Fruit fly (Drosophila melanogaster) whole organism, embryonic: ENCODE results near the gene CG8677.

ENCODE experiments used
- ATbp ChIP-seq: fragments of 200-800 bp; sonication (Bioruptor generic); optimal IDR thresholded peaks from 2 replicates; lab custom pipeline; 2017; ENCODE audit warnings: missing biosample characterization, mild to moderate bottlenecking, missing genetic modification characterization, missing genetic modification reagents
- Atf3 ChIP-seq: fragments of 200-800 bp; sonication (Bioruptor generic); optimal IDR thresholded peaks from 3 replicates; lab custom pipeline; 2016; ENCODE audit warnings: missing biosample characterization, missing genetic modification characterization
- B-H1 ChIP-seq: fragments of 200-800 bp; sonication (Bioruptor generic); IDR thresholded peaks from 3 replicates; pipeline ENCODE4 v1.3.6; 2022; ENCODE audit warnings: missing biosample characterization, missing genetic modification characterization
- BtbVII ChIP-seq: fragments of 200-800 bp; sonication (Bioruptor generic); optimal IDR thresholded peaks from 3 replicates; lab custom pipeline; 2017; ENCODE audit warnings: missing biosample characterization, mild to moderate bottlenecking, missing genetic modification characterization
- CG10462 ChIP-seq: fragments of 200-800 bp; sonication (Bioruptor generic); optimal IDR thresholded peaks from 2 replicates; lab custom pipeline; 2016; ENCODE audit warnings: missing biosample characterization, missing genetic modification characterization
- CG10565 ChIP-seq: fragments of 200-800 bp; sonication (Bioruptor generic); optimal IDR thresholded peaks from 3 replicates; lab custom pipeline; 2016; ENCODE audit warnings: missing biosample characterization, mild to moderate bottlenecking, missing genetic modification characterization
- CG10979 ChIP-seq: fragments of 200-800 bp; sonication (Bioruptor generic); optimal IDR thresholded peaks from 2 replicates; lab custom pipeline; 2018; ENCODE audit warnings: missing biosample characterization, mild to moderate bottlenecking, missing genetic modification characterization, moderate library complexity
- CG11247 ChIP-seq: fragments of 200-800 bp; sonication (Bioruptor generic); IDR thresholded peaks from 2 replicates; pipeline ENCODE4 v1.3.6; 2022; ENCODE audit warnings: missing biosample characterization, missing genetic modification characterization
- CG12769 ChIP-seq: fragments of 200-800 bp; sonication (Bioruptor generic); optimal IDR thresholded peaks from 2 replicates; lab custom pipeline; 2019; ENCODE audit warnings: missing biosample characterization, mild to moderate bottlenecking, missing genetic modification characterization, moderate library complexity
- CG13424 ChIP-seq: fragments of 200-800 bp; sonication (Bioruptor generic); optimal IDR thresholded peaks from 2 replicates; lab custom pipeline; 2019; ENCODE audit warnings: missing biosample characterization, mild to moderate bottlenecking, missing genetic modification characterization, moderate library complexity
- CG14860 ChIP-seq: fragments of 200-800 bp; sonication (Bioruptor generic); IDR thresholded peaks from 3 replicates; pipeline ENCODE4 v1.3.6; 2022; ENCODE audit warnings: missing biosample characterization, missing genetic modification characterization; ENCODE audit not compliant: partially characterized antibody
- CG16779 ChIP-seq: fragments of 200-800 bp; sonication (Bioruptor generic); IDR thresholded peaks from 2 replicates; pipeline ENCODE4 v1.3.6; 2022; ENCODE audit warnings: missing biosample characterization, missing genetic modification characterization
- CG16813 ChIP-seq: fragments of 200-800 bp; sonication (Bioruptor generic); IDR thresholded peaks from 3 replicates; pipeline ENCODE4 v1.3.6; 2022; ENCODE audit warnings: missing biosample characterization, missing genetic modification characterization; ENCODE audit not compliant: partially characterized antibody
- CG17829 ChIP-seq: fragments of 200-800 bp; optimal IDR thresholded peaks from 2 replicates; lab custom pipeline; 2019; ENCODE audit warnings: missing biosample characterization, mild to moderate bottlenecking, missing genetic modification characterization, moderate library complexity
- CG31365 ChIP-seq: fragments of 200-800 bp; sonication (Bioruptor generic); optimal IDR thresholded peaks from 2 replicates; lab custom pipeline; 2018; ENCODE audit warnings: missing biosample characterization, mild to moderate bottlenecking, missing genetic modification characterization
- CG6791 ChIP-seq: fragments of 200-800 bp; sonication (Bioruptor generic); IDR thresholded peaks from 3 replicates; pipeline ENCODE4 v1.3.6; 2022; ENCODE audit warnings: missing biosample characterization, missing genetic modification characterization; ENCODE audit not compliant: partially characterized antibody
- CG7963 ChIP-seq: fragments of 200-800 bp; sonication (Bioruptor generic); IDR thresholded peaks from 3 replicates; pipeline ENCODE4 v1.3.6; 2022; ENCODE audit warnings: missing biosample characterization, missing genetic modification characterization; ENCODE audit not compliant: partially characterized antibody
- CoRest ChIP-seq: fragments of 200-800 bp; sonication (Bioruptor generic); optimal IDR thresholded peaks from 3 replicates; lab custom pipeline; 2018; ENCODE audit warnings: missing biosample characterization, mild to moderate bottlenecking, missing genetic modification characterization, moderate library complexity
- H2.0 ChIP-seq: fragments of 200-800 bp; sonication (Bioruptor generic); IDR thresholded peaks from 2 replicates; pipeline ENCODE4 v1.3.6; 2022; ENCODE audit warnings: missing biosample characterization, missing genetic modification characterization
- HLH4C ChIP-seq: fragments of 200-800 bp; sonication (Bioruptor generic); IDR thresholded peaks from 3 replicates; pipeline ENCODE4 v1.3.6; 2022; ENCODE audit warnings: missing biosample characterization, missing genetic modification characterization; ENCODE audit not compliant: partially characterized antibody
- Lim3 ChIP-seq: fragments of 200-800 bp; sonication (Bioruptor generic); IDR thresholded peaks from 2 replicates; pipeline ENCODE4 v1.3.6; 2022; ENCODE audit warnings: missing biosample characterization, missing genetic modification characterization
- NC2α ChIP-seq: fragments of 200-800 bp; sonication (Bioruptor generic); optimal IDR thresholded peaks from 2 replicates; lab custom pipeline; 2016; ENCODE audit warnings: missing biosample characterization, missing genetic modification characterization
- Ravus ChIP-seq: fragments of 200-800 bp; sonication (Bioruptor generic); IDR thresholded peaks from 2 replicates; pipeline ENCODE4 v1.3.6; 2022; ENCODE audit warnings: missing biosample characterization, missing genetic modification characterization
- Scr ChIP-seq: fragments of 200-800 bp; sonication (Bioruptor generic); IDR thresholded peaks from 2 replicates; pipeline ENCODE4 v1.3.6; 2022; ENCODE audit warnings: missing biosample characterization, missing genetic modification characterization; ENCODE audit not compliant: partially characterized antibody
- Spps ChIP-seq: fragments of 200-800 bp; sonication (Bioruptor generic); optimal IDR thresholded peaks from 2 replicates; lab custom pipeline; 2018; ENCODE audit warnings: missing biosample characterization, mild to moderate bottlenecking, missing genetic modification characterization
- al ChIP-seq: fragments of 200-800 bp; sonication (Bioruptor generic); IDR thresholded peaks from 2 replicates; pipeline ENCODE4 v1.3.6; 2022; ENCODE audit warnings: missing biosample characterization, missing genetic modification characterization
- danr ChIP-seq: fragments of 200-800 bp; sonication (Bioruptor generic); IDR thresholded peaks from 2 replicates; pipeline ENCODE4 v1.3.6; 2022; ENCODE audit warnings: missing biosample characterization, missing genetic modification characterization
- esg ChIP-seq: fragments of 200-800 bp; sonication (Bioruptor generic); conservative IDR thresholded peaks from 2 replicates; pipeline ENCODE4 v1.3.6; 2022; ENCODE audit warnings: missing biosample characterization, missing genetic modification characterization
- fd102C ChIP-seq: fragments of 200-800 bp; sonication (Bioruptor generic); optimal IDR thresholded peaks from 2 replicates; lab custom pipeline; 2018; ENCODE audit warnings: missing biosample characterization, mild to moderate bottlenecking, missing genetic modification characterization, moderate library complexity
- grau ChIP-seq: fragments of 200-800 bp; optimal IDR thresholded peaks from 3 replicates; lab custom pipeline; 2019; ENCODE audit warnings: missing biosample characterization, mild to moderate bottlenecking, missing genetic modification characterization, moderate library complexity
- insv ChIP-seq, 2 experiments: fragments of 200-800 bp; sonication (Bioruptor generic); optimal IDR thresholded peaks; 3 replicates each; lab custom pipeline; 2016 to 2018; ENCODE audit warnings: missing biosample characterization in 2 of 2, missing genetic modification characterization in 2 of 2
- nau ChIP-seq: fragments of 200-800 bp; sonication (Bioruptor generic); optimal IDR thresholded peaks from 3 replicates; lab custom pipeline; 2017; ENCODE audit warnings: missing biosample characterization, mild to moderate bottlenecking, missing genetic modification characterization, missing genetic modification reagents
- nerfin-2 ChIP-seq: fragments of 200-800 bp; sonication (Bioruptor generic); IDR thresholded peaks from 2 replicates; pipeline ENCODE4 v1.3.6; 2022; ENCODE audit warnings: missing biosample characterization, missing genetic modification characterization; ENCODE audit not compliant: partially characterized antibody
- pfk ChIP-seq: fragments of 200-800 bp; sonication (Bioruptor generic); optimal IDR thresholded peaks from 2 replicates; lab custom pipeline; 2018; ENCODE audit warnings: missing biosample characterization, mild to moderate bottlenecking, missing genetic modification characterization, moderate library complexity
- ro ChIP-seq: fragments of 200-800 bp; sonication (Bioruptor generic); IDR thresholded peaks from 2 replicates; pipeline ENCODE4 v1.3.6; 2022; ENCODE audit warnings: missing biosample characterization, missing genetic modification characterization
- slou ChIP-seq: fragments of 200-800 bp; sonication (Bioruptor generic); optimal IDR thresholded peaks from 3 replicates; lab custom pipeline; 2016; ENCODE audit warnings: missing biosample characterization, missing genetic modification characterization
- tna ChIP-seq: fragments of 200-800 bp; sonication (Bioruptor generic); IDR thresholded peaks from 2 replicates; pipeline ENCODE4 v1.3.6; 2022; ENCODE audit warnings: missing biosample characterization, missing genetic modification characterization; ENCODE audit not compliant: partially characterized antibody
- unpg ChIP-seq: fragments of 200-800 bp; sonication (Bioruptor generic); optimal IDR thresholded peaks from 3 replicates; lab custom pipeline; 2018; ENCODE audit warnings: missing biosample characterization, mild to moderate bottlenecking, missing genetic modification characterization, moderate library complexity
- vnd ChIP-seq: fragments of 200-800 bp; sonication (Bioruptor generic); IDR thresholded peaks from 3 replicates; pipeline ENCODE4 v1.3.6; 2022; ENCODE audit warnings: missing biosample characterization, missing genetic modification characterization; ENCODE audit not compliant: partially characterized antibody
- vvl ChIP-seq: fragments of 200-800 bp; sonication (Bioruptor generic); IDR thresholded peaks from 2 replicates; pipeline ENCODE4 v1.3.6; 2022; ENCODE audit warnings: missing biosample characterization, missing genetic modification characterization
- yki ChIP-seq: fragments of >200 bp; optimal IDR thresholded peaks from 3 replicates; lab custom pipeline; 2018

Gene CG8677

DNA sequence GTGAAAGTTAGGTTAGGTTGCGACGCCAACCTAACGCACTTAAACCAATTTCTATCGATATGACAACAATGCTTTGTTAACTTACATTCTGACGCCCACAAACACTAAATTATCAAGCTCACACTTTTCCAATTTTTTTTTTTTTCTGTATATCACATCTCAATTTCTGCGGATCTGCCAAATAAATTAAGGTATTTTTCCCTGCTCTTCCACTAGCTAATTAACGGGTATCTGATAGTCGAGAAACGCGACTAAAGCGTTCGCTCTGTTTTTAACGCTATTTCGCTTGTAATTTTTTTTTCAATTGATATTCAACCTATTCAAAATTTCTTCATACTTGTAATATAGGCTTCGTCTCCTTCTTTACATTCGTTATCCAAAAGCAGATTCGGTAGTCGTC, 45.2 kb downstream of the CG8677 start:
- no peak for TF ChIP-seq esg (GFP tag; lab: Robert Waterston, UW)
- TF ChIP-seq BtbVII = no peak
- TF ChIP-seq unpg (GFP tag; lab: Kevin White, UChicago) = no peak
- TF ChIP-seq CG10462 (GFP tag; lab: Kevin White, UChicago) = no peak
- TF ChIP-seq CoRest (tag; lab: Kevin White, UChicago) = no peak
- no peak for TF ChIP-seq nau (GFP tag; lab: Kevin White, UChicago)
- TF ChIP-seq grau (tag; lab: Kevin White, UChicago) = no peak
- TF ChIP-seq ro (GFP tag; lab: Robert Waterston, UW) = no peak
- TF ChIP-seq B-H1 (GFP tag; lab: Robert Waterston, UW) = no peak
- peak; percentile 47; the same call in 1 of the 2 replicates for TF ChIP-seq tna (GFP tag; lab: Robert Waterston, UW)
- TF ChIP-seq CG14860 (GFP tag; lab: Robert Waterston, UW) = peak; percentile 65; the same call in 2 of the 3 replicates
- TF ChIP-seq insv (GFP tag; optimal IDR thresholded peaks at IDR 0.05; lab: Kevin White, UChicago) = no peak
- no peak for TF ChIP-seq CG11247 (GFP tag; lab: Robert Waterston, UW)
- TF ChIP-seq vvl (GFP tag; lab: Robert Waterston, UW) = no peak
- no peak for TF ChIP-seq CG17829 (tag; lab: Kevin White, UChicago)
- TF ChIP-seq slou (GFP tag; lab: Kevin White, UChicago) = no peak
- TF ChIP-seq NC2α (GFP tag; lab: Kevin White, UChicago) = no peak
- TF ChIP-seq Lim3 (GFP tag; lab: Robert Waterston, UW) = no peak
- 0 out of 3 replicates have a peak, but pooled peaks have one; percentile 19 for TF ChIP-seq CG7963 (GFP tag; lab: Robert Waterston, UW)
- TF ChIP-seq H2.0 (GFP tag; lab: Robert Waterston, UW) = no peak
- no peak for TF ChIP-seq Ravus (GFP tag; lab: Robert Waterston, UW)
- TF ChIP-seq nerfin-2 (GFP tag; lab: Robert Waterston, UW) = 0 out of 2 replicates have a peak, but pooled peaks have one; percentile 29
- no peak for TF ChIP-seq CG12769 (tag; lab: Kevin White, UChicago)
- peak; percentile 63 for TF ChIP-seq HLH4C (GFP tag; lab: Robert Waterston, UW)
- TF ChIP-seq Atf3 = no peak
- TF ChIP-seq vnd (GFP tag; lab: Robert Waterston, UW) = peak; percentile 45; the same call in 2 of the 3 replicates
- no peak for TF ChIP-seq CG10565 (GFP tag; lab: Kevin White, UChicago)
- no peak for TF ChIP-seq CG31365 (tag; lab: Kevin White, UChicago)
- no peak for TF ChIP-seq CG10979 (tag; lab: Kevin White, UChicago)
- no peak for TF ChIP-seq al (GFP tag; lab: Robert Waterston, UW)
- TF ChIP-seq CG6791 (GFP tag; lab: Robert Waterston, UW) = 0 out of 3 replicates have a peak, but pooled peaks have one; percentile 53
- TF ChIP-seq fd102C = no peak
- TF ChIP-seq ATbp = no peak
- TF ChIP-seq CG16779 (GFP tag; lab: Robert Waterston, UW) = no peak
- no peak for TF ChIP-seq pfk
- TF ChIP-seq CG16813 (GFP tag; lab: Robert Waterston, UW) = peak; percentile 53; the same call in 2 of the 3 replicates
- no peak for TF ChIP-seq yki (lab: Kevin White, UChicago)
- TF ChIP-seq danr (GFP tag; lab: Robert Waterston, UW) = no peak
- no peak for TF ChIP-seq CG13424
- no peak for TF ChIP-seq Spps (tag; lab: Kevin White, UChicago)
- peak; percentile 26; the same call in 1 of the 2 replicates for TF ChIP-seq Scr (GFP tag; lab: Robert Waterston, UW)
